Comparison of ENCODE assay signal across 1 fruit fly cellular context in genomic region chr2L:122167-123006, dm6.
TF ChIP-seq lines count a peak whose summit lies in the region.

No protein-coding gene starts in this region.

TF ChIP-seq in whole organism, embryonic, 481 proteins besides CTCF, POLR2A, EP300 and RAD21 (continued from another document):
- TF ChIP-seq HmgZ (tag; optimal IDR thresholded peaks at IDR 0.05; lab: Kevin White, UChicago) (no peak), bbx (GFP tag; IDR thresholded peaks at IDR 0.05; lab: Robert Waterston, UW; ENCODE audit: partially characterized antibody) (peak; percentile 15; the same call in 1 of the 2 replicates), eve (GFP tag; optimal IDR thresholded peaks at IDR 0.05; lab: Kevin White, UChicago) (peak in 1 of 2 experiments; percentile 55), CG17361 (GFP tag; IDR thresholded peaks at IDR 0.05; lab: Robert Waterston, UW) (no peak), Mrtf (GFP tag; IDR thresholded peaks at IDR 0.05; lab: Robert Waterston, UW) (no peak)
TF ChIP-seq in whole organism, embryonic: peak in this region for 9.
